Fruit fly (Drosophila melanogaster) whole organism, larva: Measurements from ENCODE around the gene CG11756.

Experiments used
- noc ChIP-seq: fragments of 200-800 bp; sonication (Bioruptor generic); optimal IDR thresholded peaks from 3 replicates; lab custom pipeline; 2019; ENCODE audit warnings: missing biosample characterization, mild to moderate bottlenecking, missing genetic modification characterization, moderate library complexity

CG11756 gene

dm6 chrX:11379747-11380146 is 31.8 kb downstream of the CG11756 start:
- no peak for TF ChIP-seq noc (tag; lab: Kevin White, UChicago)

dm6 chrX:11382588-11382987 is 34.7 kb downstream of the CG11756 start:
- no peak for TF ChIP-seq noc (tag; lab: Kevin White, UChicago)

dm6 chrX:11383530-11383929 is 35.6 kb downstream of the CG11756 start:
- no peak for TF ChIP-seq noc (tag; lab: Kevin White, UChicago)

dm6 chrX:11384023-11384444 is 36.1 kb downstream of the CG11756 start:
- peak; percentile 45 for TF ChIP-seq noc (tag; lab: Kevin White, UChicago)

dm6 chrX:11385498-11385897 is 37.6 kb downstream of the CG11756 start:
- no peak for TF ChIP-seq noc (tag; lab: Kevin White, UChicago)

- TF ChIP-seq noc (tag; lab: Kevin White, UChicago) = no peak
Measured at dm6 chrX:11389494-11390447, 41.9 kb downstream of the CG11756 start.

dm6 chrX:11390625-11391363 is 42.9 kb downstream of the CG11756 start:
- peak; percentile 76 for TF ChIP-seq noc (tag; lab: Kevin White, UChicago)

dm6 chrX:11391364-11391915 is 43.5 kb downstream of the CG11756 start:
- peak; percentile 52 for TF ChIP-seq noc (tag; lab: Kevin White, UChicago)

- no peak for TF ChIP-seq noc (tag; lab: Kevin White, UChicago)
Measured at dm6 chrX:11393003-11393620, 45.2 kb downstream of the CG11756 start.
